Worm (Caenorhabditis elegans) whole organism, L1 larva: ENCODE data around the gene hyl-2.

Experiments used
- aha-1 ChIP-seq: fragments of 150-350 bp; optimal IDR thresholded peaks from 2 replicates; lab custom pipeline; 2014; ENCODE audit warnings: missing biosample characterization, missing genetic modification characterization
- egl-27 ChIP-seq, 2 experiments: fragments of 150-350 bp in 1 of 2; sonication (generic microtip); optimal IDR thresholded peaks; 3 replicates each; lab custom pipeline; 2017 to 2018; ENCODE audit warnings: missing biosample characterization in 2 of 2, missing genetic modification characterization in 2 of 2, missing genetic modification reagents in 2 of 2
- elt-2 ChIP-seq: sonication (generic microtip); optimal IDR thresholded peaks from 2 replicates; lab custom pipeline; 2016; ENCODE audit warnings: missing genetic modification characterization, mild to moderate bottlenecking, inconsistent platforms, missing compliant biosample characterization, missing genetic modification reagents
- fkh-4 ChIP-seq: sonication (generic microtip); optimal IDR thresholded peaks from 2 replicates; lab custom pipeline; 2016; ENCODE audit warnings: missing compliant biosample characterization, missing genetic modification characterization, borderline replicate concordance
- lin-13 ChIP-seq: fragments of 150-350 bp; optimal IDR thresholded peaks from 2 replicates; lab custom pipeline; 2014; ENCODE audit warnings: missing biosample characterization, missing genetic modification reagents, missing genetic modification characterization
- nhr-11 ChIP-seq: fragments of 150-350 bp; optimal IDR thresholded peaks from 2 replicates; lab custom pipeline; 2014; ENCODE audit warnings: missing biosample characterization, missing genetic modification characterization
- sptf-1 ChIP-seq: fragments of 150-350 bp; optimal IDR thresholded peaks from 2 replicates; lab custom pipeline; 2014; ENCODE audit warnings: missing biosample characterization, missing genetic modification characterization
- sup-37 ChIP-seq: fragments of 200-800 bp; sonication (Bioruptor generic); optimal IDR thresholded peaks from 2 replicates; lab custom pipeline; 2018; ENCODE audit warnings: mild to moderate bottlenecking, missing genetic modification characterization, missing compliant biosample characterization
- swsn-7 ChIP-seq: sonication (generic microtip); optimal IDR thresholded peaks from 2 replicates; lab custom pipeline; 2016; ENCODE audit warnings: missing genetic modification characterization, missing compliant biosample characterization
- unc-62 ChIP-seq: fragments of 150-350 bp; optimal IDR thresholded peaks from 2 replicates; lab custom pipeline; 2014; ENCODE audit warnings: missing biosample characterization, missing genetic modification reagents, missing genetic modification characterization
- xbp-1 ChIP-seq: sonication (generic microtip); optimal IDR thresholded peaks from 2 replicates; lab custom pipeline; 2016; ENCODE audit warnings: missing genetic modification characterization, missing compliant biosample characterization
- ztf-11 ChIP-seq, 2 experiments: sonication (generic microtip); optimal IDR thresholded peaks; 2 replicates each; lab custom pipeline; 2016 to 2017; ENCODE audit warnings: missing genetic modification characterization in 2 of 2, missing biosample characterization in 1 of 2, missing compliant biosample characterization in 1 of 2

DNA sequence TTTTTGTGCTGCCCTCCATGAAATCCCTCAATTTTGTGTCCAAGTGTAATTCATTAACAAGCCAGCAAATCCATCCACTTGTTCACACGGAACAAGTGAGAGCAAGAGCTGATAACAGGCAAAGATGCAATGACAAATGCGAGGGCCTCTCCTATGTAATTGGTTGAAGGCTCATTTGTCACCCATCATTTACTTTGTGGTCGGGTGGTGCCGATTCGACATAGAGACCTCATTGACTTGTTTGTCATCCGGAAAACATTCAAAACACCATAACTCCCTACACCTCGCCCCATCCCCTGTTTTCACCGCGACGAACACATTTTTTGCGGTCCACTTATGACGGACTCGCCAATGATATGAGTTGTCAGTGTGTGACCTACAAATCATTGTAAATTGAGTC is 47.8 kb downstream of the hyl-2 start:
- TF ChIP-seq fkh-4, result no peak
- no peak for TF ChIP-seq sptf-1 (tag; lab: Kevin White, UChicago)
- TF ChIP-seq ztf-11 (tag; optimal IDR thresholded peaks at IDR 0.05; lab: Kevin White, UChicago), result no peak
- no peak for TF ChIP-seq unc-62 (GFP tag; lab: Kevin White, UChicago)
- TF ChIP-seq xbp-1 (tag; lab: Kevin White, UChicago), result no peak
- no peak for TF ChIP-seq lin-13 (GFP tag; lab: Kevin White, UChicago)
- no peak for TF ChIP-seq egl-27 (tag; optimal IDR thresholded peaks at IDR 0.05; lab: Kevin White, UChicago)
- TF ChIP-seq sup-37 (GFP tag; lab: Kevin White, UChicago), result no peak
- TF ChIP-seq nhr-11, result no peak
- no peak for TF ChIP-seq elt-2 (tag; lab: Kevin White, UChicago)
- no peak for TF ChIP-seq swsn-7 (tag; lab: Kevin White, UChicago)
- no peak for TF ChIP-seq aha-1 (tag; lab: Kevin White, UChicago)
